Fruit fly (Drosophila melanogaster) whole organism, prepupa: ENCODE measurements around the gene fz2.
A peak's percentile ranks its signal among the peaks of the same experiment; 100 is the strongest.

Experiments used
- Blimp-1 ChIP-seq: fragments of 200-800 bp; sonication (Bioruptor generic); optimal IDR thresholded peaks from 3 replicates; lab custom pipeline; 2017; ENCODE audit warnings: missing biosample characterization, missing genetic modification characterization, mild to moderate bottlenecking, moderate library complexity, missing genetic modification reagents
- CG10631 ChIP-seq: fragments of 200-800 bp; sonication (Bioruptor generic); optimal IDR thresholded peaks from 2 replicates; lab custom pipeline; 2016; ENCODE audit warnings: missing biosample characterization, missing genetic modification characterization
- CG11294 ChIP-seq: fragments of 200-800 bp; sonication (Bioruptor generic); IDR thresholded peaks from 2 replicates; pipeline ENCODE4 v1.3.6; 2022; ENCODE audit warnings: missing biosample characterization, missing genetic modification characterization
- CG11902 ChIP-seq: fragments of 200-800 bp; sonication (Bioruptor generic); optimal IDR thresholded peaks from 3 replicates; lab custom pipeline; 2016; ENCODE audit warnings: missing biosample characterization, missing genetic modification characterization
- CG1621 ChIP-seq: fragments of 200-800 bp; sonication (Bioruptor generic); optimal IDR thresholded peaks from 3 replicates; lab custom pipeline; 2018; ENCODE audit warnings: missing biosample characterization, mild to moderate bottlenecking, missing genetic modification characterization
- CG16779 ChIP-seq: fragments of 200-800 bp; sonication (Bioruptor generic); optimal IDR thresholded peaks from 3 replicates; lab custom pipeline; 2017; ENCODE audit warnings: missing biosample characterization, mild to moderate bottlenecking, missing genetic modification characterization
- CG3032 ChIP-seq: fragments of 200-800 bp; optimal IDR thresholded peaks from 2 replicates; lab custom pipeline; 2019; ENCODE audit warnings: missing biosample characterization, mild to moderate bottlenecking, missing genetic modification characterization, moderate library complexity
- CG31627 ChIP-seq: fragments of 200-800 bp; sonication (Bioruptor generic); optimal IDR thresholded peaks from 3 replicates; lab custom pipeline; 2016; ENCODE audit warnings: missing biosample characterization, missing genetic modification characterization
- CG34406 ChIP-seq: fragments of 200-800 bp; sonication (Bioruptor generic); optimal IDR thresholded peaks from 3 replicates; lab custom pipeline; 2016; ENCODE audit warnings: missing biosample characterization, missing genetic modification characterization
- CG4318 ChIP-seq: fragments of 200-800 bp; sonication (Bioruptor generic); optimal IDR thresholded peaks from 3 replicates; lab custom pipeline; 2017; ENCODE audit warnings: missing biosample characterization, mild to moderate bottlenecking, missing genetic modification characterization
- CG6163 ChIP-seq: fragments of 200-800 bp; sonication (Bioruptor generic); IDR thresholded peaks from 3 replicates; pipeline ENCODE4 v1.3.6; 2022; ENCODE audit warnings: missing biosample characterization, missing genetic modification characterization
- CG6276 ChIP-seq: fragments of 200-800 bp; sonication (Bioruptor generic); optimal IDR thresholded peaks from 2 replicates; lab custom pipeline; 2017; ENCODE audit warnings: missing biosample characterization, mild to moderate bottlenecking, missing genetic modification characterization
- CG6792 ChIP-seq: fragments of 200-800 bp; sonication (Bioruptor generic); optimal IDR thresholded peaks from 3 replicates; lab custom pipeline; 2016; ENCODE audit warnings: missing biosample characterization, missing genetic modification characterization
- CG6854 ChIP-seq: fragments of 200-800 bp; sonication (Bioruptor generic); optimal IDR thresholded peaks from 2 replicates; lab custom pipeline; 2017; ENCODE audit warnings: missing biosample characterization, mild to moderate bottlenecking, missing genetic modification characterization
- CG7368 ChIP-seq: fragments of 200-800 bp; sonication (Bioruptor generic); optimal IDR thresholded peaks from 3 replicates; lab custom pipeline; 2016; ENCODE audit warnings: missing biosample characterization, missing genetic modification characterization
- CG8119 ChIP-seq: fragments of 200-800 bp; sonication (Bioruptor generic); IDR thresholded peaks from 3 replicates; pipeline ENCODE4 v1.3.6; 2022; ENCODE audit warnings: missing biosample characterization, missing genetic modification characterization
- CG8632 ChIP-seq: fragments of 200-800 bp; sonication (Bioruptor generic); optimal IDR thresholded peaks from 3 replicates; lab custom pipeline; 2016; ENCODE audit warnings: missing biosample characterization, missing genetic modification characterization
- CG9139 ChIP-seq: fragments of 200-800 bp; sonication (Bioruptor generic); optimal IDR thresholded peaks from 3 replicates; lab custom pipeline; 2017; ENCODE audit warnings: missing biosample characterization, mild to moderate bottlenecking, missing genetic modification characterization
- Eip75B ChIP-seq: fragments of 200-800 bp; sonication (Bioruptor generic); optimal IDR thresholded peaks from 3 replicates; lab custom pipeline; 2016; ENCODE audit warnings: missing biosample characterization, missing genetic modification characterization
- Eip78C ChIP-seq: fragments of 200-800 bp; sonication (Bioruptor generic); peaks from one replicate; lab custom pipeline; 2016; ENCODE audit warnings: missing biosample characterization, missing genetic modification characterization
- Eip93F ChIP-seq: fragments of 200-800 bp; sonication (Bioruptor generic); optimal IDR thresholded peaks from 2 replicates; lab custom pipeline; 2016; ENCODE audit warnings: missing biosample characterization, mild to moderate bottlenecking, missing genetic modification characterization
- Ets21C ChIP-seq: fragments of 200-800 bp; sonication (Bioruptor generic); optimal IDR thresholded peaks from 3 replicates; lab custom pipeline; 2016; ENCODE audit warnings: missing biosample characterization, missing genetic modification characterization
- Ets96B ChIP-seq: fragments of 200-800 bp; optimal IDR thresholded peaks from 2 replicates; lab custom pipeline; 2019; ENCODE audit warnings: missing biosample characterization, mild to moderate bottlenecking, missing genetic modification characterization, moderate library complexity
- Hr38 ChIP-seq: sonication (Bioruptor generic); optimal IDR thresholded peaks from 2 replicates; lab custom pipeline; 2016; ENCODE audit warnings: missing biosample characterization, missing genetic modification characterization
- Hr39 ChIP-seq: fragments of 200-800 bp; sonication (Bioruptor generic); optimal IDR thresholded peaks from 2 replicates; lab custom pipeline; 2016; ENCODE audit warnings: missing biosample characterization, missing genetic modification characterization
- Hr4 ChIP-seq: fragments of 200-800 bp; sonication (Bioruptor generic); optimal IDR thresholded peaks from 3 replicates; lab custom pipeline; 2016; ENCODE audit warnings: missing biosample characterization, missing genetic modification characterization
- Lpt ChIP-seq: fragments of 200-800 bp; sonication (Bioruptor generic); optimal IDR thresholded peaks from 3 replicates; lab custom pipeline; 2016; ENCODE audit warnings: missing biosample characterization, missing genetic modification characterization
- Met ChIP-seq: fragments of 200-800 bp; sonication (Bioruptor generic); optimal IDR thresholded peaks from 3 replicates; lab custom pipeline; 2016; ENCODE audit warnings: missing biosample characterization, missing genetic modification characterization
- OdsH ChIP-seq: fragments of 200-800 bp; sonication (Bioruptor generic); optimal IDR thresholded peaks from 3 replicates; lab custom pipeline; 2016; ENCODE audit warnings: missing biosample characterization, missing genetic modification characterization
- Smox ChIP-seq: fragments of 200-800 bp; sonication (Bioruptor generic); optimal IDR thresholded peaks from 3 replicates; lab custom pipeline; 2016; ENCODE audit warnings: missing biosample characterization, missing genetic modification characterization
- Sox102F ChIP-seq: fragments of 200-800 bp; sonication (Bioruptor generic); optimal IDR thresholded peaks from 2 replicates; lab custom pipeline; 2016; ENCODE audit warnings: missing biosample characterization, mild to moderate bottlenecking, missing genetic modification characterization
- Sox15 ChIP-seq: fragments of 200-800 bp; sonication (Bioruptor generic); optimal IDR thresholded peaks from 3 replicates; lab custom pipeline; 2016; ENCODE audit warnings: missing biosample characterization, missing genetic modification characterization
- achi ChIP-seq: fragments of 200-800 bp; sonication (Bioruptor generic); optimal IDR thresholded peaks from 3 replicates; lab custom pipeline; 2016; ENCODE audit warnings: missing biosample characterization, missing genetic modification characterization
- acj6 ChIP-seq: fragments of 200-800 bp; sonication (Bioruptor generic); optimal IDR thresholded peaks from 3 replicates; lab custom pipeline; 2016; ENCODE audit warnings: missing biosample characterization, missing genetic modification characterization
- cyc ChIP-seq: fragments of 200-800 bp; sonication (Bioruptor generic); optimal IDR thresholded peaks from 3 replicates; lab custom pipeline; 2016; ENCODE audit warnings: missing biosample characterization, missing genetic modification characterization
- dac ChIP-seq: fragments of 200-800 bp; sonication (Bioruptor generic); optimal IDR thresholded peaks from 2 replicates; lab custom pipeline; 2017; ENCODE audit warnings: missing biosample characterization, mild to moderate bottlenecking, missing genetic modification characterization
- dsx ChIP-seq: fragments of 200-800 bp; optimal IDR thresholded peaks from 3 replicates; lab custom pipeline; 2019; ENCODE audit warnings: missing biosample characterization, mild to moderate bottlenecking, missing genetic modification characterization, moderate library complexity; ENCODE audit not compliant: poor library complexity, severe bottlenecking
- eg ChIP-seq: fragments of 200-800 bp; sonication (Bioruptor generic); IDR thresholded peaks from 3 replicates; pipeline ENCODE4 v1.3.6; 2022; ENCODE audit warnings: missing biosample characterization, missing genetic modification characterization
- esn ChIP-seq: fragments of 200-800 bp; sonication (Bioruptor generic); optimal IDR thresholded peaks from 2 replicates; lab custom pipeline; 2016; ENCODE audit warnings: missing biosample characterization, mild to moderate bottlenecking, missing genetic modification characterization, moderate library complexity
- fd59A ChIP-seq: fragments of 200-800 bp; sonication (Bioruptor generic); optimal IDR thresholded peaks from 2 replicates; lab custom pipeline; 2017; ENCODE audit warnings: missing biosample characterization, mild to moderate bottlenecking, missing genetic modification characterization, missing genetic modification reagents
- fd85E ChIP-seq: fragments of 200-800 bp; sonication (Bioruptor generic); optimal IDR thresholded peaks from 3 replicates; lab custom pipeline; 2016; ENCODE audit warnings: missing biosample characterization, missing genetic modification characterization
- fkh ChIP-seq: fragments of 200-800 bp; sonication (Bioruptor generic); optimal IDR thresholded peaks from 3 replicates; lab custom pipeline; 2017; ENCODE audit warnings: missing biosample characterization, mild to moderate bottlenecking, missing genetic modification characterization, moderate library complexity
- lz ChIP-seq: fragments of 200-800 bp; sonication (Bioruptor generic); optimal IDR thresholded peaks from 3 replicates; lab custom pipeline; 2016; ENCODE audit warnings: missing biosample characterization, missing genetic modification characterization
- net ChIP-seq: fragments of 200-800 bp; sonication (Bioruptor generic); optimal IDR thresholded peaks from 3 replicates; lab custom pipeline; 2016; ENCODE audit warnings: missing biosample characterization, missing genetic modification characterization
- pdm3 ChIP-seq: fragments of 200-800 bp; sonication (Bioruptor generic); optimal IDR thresholded peaks from 3 replicates; lab custom pipeline; 2016; ENCODE audit warnings: missing biosample characterization, missing genetic modification characterization
- salr ChIP-seq, 2 experiments: fragments of 200-800 bp; sonication (Bioruptor generic); optimal IDR thresholded peaks; 3 replicates each; lab custom pipeline; 2016 to 2018; ENCODE audit warnings: missing biosample characterization in 2 of 2, missing genetic modification characterization in 2 of 2, mild to moderate bottlenecking in 1 of 2
- spab ChIP-seq: fragments of 200-800 bp; sonication (Bioruptor generic); optimal IDR thresholded peaks from 2 replicates; lab custom pipeline; 2017; ENCODE audit warnings: missing biosample characterization, mild to moderate bottlenecking, missing genetic modification characterization, missing genetic modification reagents
- svp ChIP-seq: fragments of 200-800 bp; sonication (Bioruptor generic); peaks from one replicate; lab custom pipeline; 2016; ENCODE audit warnings: missing biosample characterization, missing genetic modification characterization
- topi ChIP-seq: fragments of 200-800 bp; sonication (Bioruptor generic); optimal IDR thresholded peaks from 3 replicates; lab custom pipeline; 2016; ENCODE audit warnings: missing biosample characterization, missing genetic modification characterization
- vri ChIP-seq: fragments of 200-800 bp; sonication (Bioruptor generic); optimal IDR thresholded peaks from 3 replicates; lab custom pipeline; 2016; ENCODE audit warnings: missing biosample characterization, mild to moderate bottlenecking, missing genetic modification characterization

fz2 gene

DNA sequence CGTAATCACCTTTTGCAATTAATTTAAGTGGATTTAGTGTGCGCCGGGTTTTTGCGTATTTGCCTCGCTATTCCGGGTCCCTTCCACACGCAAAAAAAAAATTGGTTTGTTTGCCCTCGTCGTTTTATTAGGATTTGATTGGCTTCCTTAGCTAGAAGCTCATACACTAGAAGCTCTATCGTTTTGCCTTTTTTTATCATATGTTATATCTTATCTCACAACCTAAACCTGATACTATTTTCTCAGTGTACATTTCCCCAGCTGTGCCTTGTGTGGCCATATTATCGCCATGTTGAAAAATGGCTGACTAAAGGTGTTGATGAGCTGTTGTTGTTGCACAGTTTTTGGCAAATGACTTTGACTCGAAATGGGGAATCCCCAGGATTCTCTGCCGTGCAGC, 44.4 kb downstream of the fz2 start (continued):
- TF ChIP-seq Eip75B (GFP tag; lab: Kevin White, UChicago): peak; percentile 54
- peak; percentile 13 for TF ChIP-seq dsx (GFP tag; lab: Kevin White, UChicago)
- no peak for TF ChIP-seq CG11902 (GFP tag; lab: Kevin White, UChicago)
- peak; percentile 58 for TF ChIP-seq svp (GFP tag; lab: Kevin White, UChicago)
- no peak for TF ChIP-seq Lpt (GFP tag; lab: Kevin White, UChicago)
- TF ChIP-seq vri: peak; percentile 13
- peak; percentile 51 for TF ChIP-seq esn (GFP tag; lab: Kevin White, UChicago)
- peak; percentile 55 for TF ChIP-seq Met (GFP tag; lab: Kevin White, UChicago)
- peak; percentile 25 for TF ChIP-seq Ets21C (GFP tag; lab: Kevin White, UChicago)
- peak; percentile 54 for TF ChIP-seq topi (GFP tag; lab: Kevin White, UChicago)
- peak; percentile 37 for TF ChIP-seq lz
- TF ChIP-seq achi (GFP tag; lab: Kevin White, UChicago): peak; percentile 54
- peak; percentile 32 for TF ChIP-seq CG34406 (GFP tag; lab: Kevin White, UChicago)
- TF ChIP-seq fkh (GFP tag; lab: Kevin White, UChicago): no peak
- TF ChIP-seq Eip93F: no peak
- peak; percentile 28 for TF ChIP-seq CG6792 (GFP tag; lab: Kevin White, UChicago)
- TF ChIP-seq Hr4 (GFP tag; lab: Kevin White, UChicago): peak; percentile 48
- TF ChIP-seq CG16779 (tag; lab: Kevin White, UChicago): no peak
- TF ChIP-seq Smox (GFP tag; lab: Kevin White, UChicago): no peak
- TF ChIP-seq dac: no peak
- peak; percentile 41 for TF ChIP-seq CG31627 (GFP tag; lab: Kevin White, UChicago)
- peak; percentile 15 for TF ChIP-seq CG7368 (GFP tag; lab: Kevin White, UChicago)
- TF ChIP-seq CG6276 (GFP tag; lab: Kevin White, UChicago): peak; percentile 3
- peak; percentile 54; the same call in 1 of the 3 replicates for TF ChIP-seq CG6163 (GFP tag; lab: Robert Waterston, UW)
- peak; percentile 47 for TF ChIP-seq pdm3 (GFP tag; lab: Kevin White, UChicago)
- peak; percentile 48; the same call in 2 of the 3 replicates for TF ChIP-seq CG8119
- TF ChIP-seq CG1621 (tag; lab: Kevin White, UChicago): peak; percentile 47
- TF ChIP-seq CG10631 (GFP tag; lab: Kevin White, UChicago): peak; percentile 44
- peak; percentile 30 for TF ChIP-seq cyc
- TF ChIP-seq CG4318 (GFP tag; lab: Kevin White, UChicago): no peak
- TF ChIP-seq Sox102F (GFP tag; lab: Kevin White, UChicago): peak; percentile 45
- peak; percentile 48 for TF ChIP-seq CG3032 (tag; lab: Kevin White, UChicago)
- peak in 1 of 2 experiments; percentile 0 for TF ChIP-seq salr (GFP tag; optimal IDR thresholded peaks at IDR 0.05; lab: Kevin White, UChicago)
- peak; percentile 84 for TF ChIP-seq Eip78C (GFP tag; lab: Kevin White, UChicago)

DNA sequence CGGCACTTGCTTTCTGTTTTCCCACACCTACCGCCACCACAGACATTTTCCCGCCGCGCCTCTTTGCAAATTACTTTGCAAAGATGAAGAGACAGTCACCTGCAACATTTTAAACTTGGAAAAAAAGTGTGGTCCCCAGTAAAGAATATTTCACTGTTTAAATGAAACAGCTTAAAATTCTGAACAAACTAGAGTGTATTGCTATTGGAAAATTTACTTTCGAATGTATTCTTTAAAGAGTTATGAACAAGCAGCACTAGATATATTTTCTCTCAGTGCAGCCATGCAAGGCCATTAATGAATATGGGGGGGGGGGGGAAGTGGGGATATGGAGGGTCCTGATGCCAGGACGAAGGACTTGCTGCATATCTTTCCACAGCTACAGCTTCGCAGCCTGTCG, 45.0 kb downstream of the fz2 start:
- peak; percentile 38 for TF ChIP-seq Ets96B (tag; lab: Kevin White, UChicago)
- no peak for TF ChIP-seq CG6854
- peak in 1 of 2 experiments; percentile 18 for TF ChIP-seq salr (GFP tag; optimal IDR thresholded peaks at IDR 0.05; lab: Kevin White, UChicago)
- no peak for TF ChIP-seq CG11294 (GFP tag; lab: Robert Waterston, UW)
- TF ChIP-seq CG10631 (GFP tag; lab: Kevin White, UChicago): no peak
- TF ChIP-seq CG8632 (GFP tag; lab: Kevin White, UChicago): no peak
- peak; percentile 19 for TF ChIP-seq fd59A
- TF ChIP-seq CG34406 (GFP tag; lab: Kevin White, UChicago): no peak
- TF ChIP-seq dac: no peak
- no peak for TF ChIP-seq achi (GFP tag; lab: Kevin White, UChicago)
- TF ChIP-seq svp (GFP tag; lab: Kevin White, UChicago): no peak
- TF ChIP-seq fd85E (GFP tag; lab: Kevin White, UChicago): no peak
- no peak for TF ChIP-seq Blimp-1 (GFP tag; lab: Kevin White, UChicago)
- peak; percentile 13 for TF ChIP-seq OdsH (GFP tag; lab: Kevin White, UChicago)
- TF ChIP-seq CG9139: no peak
- TF ChIP-seq spab (GFP tag; lab: Kevin White, UChicago): peak; percentile 3
- TF ChIP-seq Hr4 (GFP tag; lab: Kevin White, UChicago): no peak
- TF ChIP-seq dsx (GFP tag; lab: Kevin White, UChicago): peak; percentile 27
- no peak for TF ChIP-seq Hr38 (GFP tag; lab: Kevin White, UChicago)
- TF ChIP-seq CG1621 (tag; lab: Kevin White, UChicago): peak; percentile 12
- no peak for TF ChIP-seq cyc
- no peak for TF ChIP-seq Sox102F (GFP tag; lab: Kevin White, UChicago)
- no peak for TF ChIP-seq CG8119
- TF ChIP-seq eg: peak; percentile 16; the same call in 1 of the 3 replicates
- no peak for TF ChIP-seq net (GFP tag; lab: Kevin White, UChicago)
- no peak for TF ChIP-seq Met (GFP tag; lab: Kevin White, UChicago)
- TF ChIP-seq Hr39 (GFP tag; lab: Kevin White, UChicago): peak; percentile 1
- TF ChIP-seq Sox15 (GFP tag; lab: Kevin White, UChicago): peak; percentile 4
- TF ChIP-seq acj6 (GFP tag; lab: Kevin White, UChicago): peak; percentile 10
